Fruit fly (Drosophila melanogaster) whole organism, wandering third instar larva: ENCODE measurements around the gene Atg14.

Source experiments
- Abd-B ChIP-seq: fragments of >200 bp; optimal IDR thresholded peaks from 2 replicates; lab custom pipeline; 2017; ENCODE audit warnings: missing biosample characterization, missing genetic modification characterization
- CG32264 ChIP-seq: fragments of 200-800 bp; sonication (Bioruptor generic); optimal IDR thresholded peaks from 2 replicates; lab custom pipeline; 2016; ENCODE audit warnings: missing biosample characterization, missing genetic modification characterization
- CG9705 ChIP-seq: fragments of 200-800 bp; sonication (Bioruptor generic); optimal IDR thresholded peaks from 2 replicates; lab custom pipeline; 2018; ENCODE audit warnings: missing biosample characterization, mild to moderate bottlenecking, missing genetic modification characterization
- CrebA ChIP-seq: fragments of 200-800 bp; sonication (Bioruptor generic); optimal IDR thresholded peaks from 2 replicates; lab custom pipeline; 2016; ENCODE audit warnings: missing biosample characterization, mild to moderate bottlenecking, missing genetic modification characterization, borderline replicate concordance
- Dfd ChIP-seq: fragments of >200 bp; optimal IDR thresholded peaks from 2 replicates; lab custom pipeline; 2017; ENCODE audit warnings: missing biosample characterization, missing genetic modification characterization
- Dif ChIP-seq: fragments of 200-275, 200-300 bp; sonication (Bioruptor generic); optimal IDR thresholded peaks from 2 replicates; lab custom pipeline; 2018; ENCODE audit warnings: missing biosample characterization, missing genetic modification characterization; ENCODE audit not compliant: partially characterized antibody
- GATAd ChIP-seq: sonication (Bioruptor generic); optimal IDR thresholded peaks from 2 replicates; lab custom pipeline; 2016; ENCODE audit warnings: missing biosample characterization, missing genetic modification characterization
- HLH106 ChIP-seq: fragments of 200-800 bp; optimal IDR thresholded peaks from 3 replicates; lab custom pipeline; 2019; ENCODE audit warnings: missing biosample characterization, mild to moderate bottlenecking, missing genetic modification characterization, moderate library complexity
- Hnf4 ChIP-seq: fragments of 200-800 bp; sonication (Bioruptor generic); optimal IDR thresholded peaks from 2 replicates; lab custom pipeline; 2016; ENCODE audit warnings: missing biosample characterization, mild to moderate bottlenecking, missing genetic modification characterization
- Hr78 ChIP-seq: fragments of >200 bp; optimal IDR thresholded peaks from 2 replicates; lab custom pipeline; 2017; ENCODE audit warnings: missing biosample characterization, missing genetic modification characterization
- Hr83 ChIP-seq: fragments of 200-300 bp; sonication (Bioruptor generic); optimal IDR thresholded peaks from 2 replicates; lab custom pipeline; 2016; ENCODE audit warnings: missing biosample characterization, mild to moderate bottlenecking, missing genetic modification characterization, moderate library complexity; ENCODE audit not compliant: poor library complexity, severe bottlenecking
- Mio ChIP-seq: sonication (Bioruptor generic); optimal IDR thresholded peaks from 2 replicates; lab custom pipeline; 2016; ENCODE audit warnings: missing biosample characterization, missing genetic modification characterization
- Myc ChIP-seq: fragments of >200 bp; optimal IDR thresholded peaks from 2 replicates; lab custom pipeline; 2017
- N ChIP-seq: fragments of >200 bp; optimal IDR thresholded peaks from 2 replicates; lab custom pipeline; 2018; ENCODE audit warnings: missing biosample characterization, missing external identifiers, missing genetic modification characterization
- OdsH ChIP-seq: fragments of 200-800 bp; sonication (Bioruptor generic); optimal IDR thresholded peaks from 2 replicates; lab custom pipeline; 2016; ENCODE audit warnings: missing biosample characterization, mild to moderate bottlenecking, missing genetic modification characterization
- Rel ChIP-seq, 2 experiments: fragments of 200-800 bp; sonication (Bioruptor generic) in 1 of 2; optimal IDR thresholded peaks; 2 replicates in 1 of 2; 3 replicates in 1 of 2; lab custom pipeline; 2016 to 2019; ENCODE audit warnings: mild to moderate bottlenecking in 2 of 2, missing biosample characterization in 2 of 2, missing genetic modification characterization in 2 of 2, moderate library complexity in 1 of 2
- Sp1 ChIP-seq: fragments of 200-800 bp; sonication (Bioruptor generic); optimal IDR thresholded peaks from 3 replicates; lab custom pipeline; 2019; ENCODE audit warnings: missing biosample characterization, mild to moderate bottlenecking, missing genetic modification characterization, moderate library complexity
- Vsx2 ChIP-seq: fragments of 200-300, 225-300 bp; sonication (Bioruptor generic); optimal IDR thresholded peaks from 2 replicates; lab custom pipeline; 2018; ENCODE audit warnings: missing biosample characterization, missing genetic modification characterization; ENCODE audit not compliant: partially characterized antibody
- br ChIP-seq: fragments of 200-800 bp; sonication (Bioruptor generic); optimal IDR thresholded peaks from 2 replicates; lab custom pipeline; 2016; ENCODE audit warnings: missing biosample characterization, missing genetic modification characterization
- brk ChIP-seq: fragments of 200-800 bp; sonication (Bioruptor generic); optimal IDR thresholded peaks from 2 replicates; lab custom pipeline; 2016; ENCODE audit warnings: missing biosample characterization, mild to moderate bottlenecking, missing genetic modification characterization
- dl ChIP-seq, 2 experiments: fragments of 175-275, 200-275 bp in 1 of 2; fragments of 200-275 bp in 1 of 2; sonication (Bioruptor generic); optimal IDR thresholded peaks; lab custom pipeline; 2018; ENCODE audit warnings: mild to moderate bottlenecking in 2 of 2, missing biosample characterization in 2 of 2, missing genetic modification characterization in 2 of 2, moderate library complexity in 2 of 2; ENCODE audit not compliant: partially characterized antibody in 2 of 2, insufficient read depth in 1 of 2
- dsf ChIP-seq: sonication (Bioruptor generic); optimal IDR thresholded peaks from 2 replicates; lab custom pipeline; 2016; ENCODE audit warnings: missing biosample characterization, missing genetic modification characterization, borderline replicate concordance
- ey ChIP-seq: fragments of 200-800 bp; sonication (Bioruptor generic); optimal IDR thresholded peaks from 2 replicates; lab custom pipeline; 2016; ENCODE audit warnings: missing biosample characterization, missing genetic modification characterization
- foxo ChIP-seq, 2 experiments: fragments of 200-800 bp; sonication (Bioruptor generic); optimal IDR thresholded peaks; 2 replicates in 1 of 2; 3 replicates in 1 of 2; lab custom pipeline; 2016 to 2017; ENCODE audit warnings: missing biosample characterization in 2 of 2, missing genetic modification characterization in 2 of 2
- fru ChIP-seq: fragments of 200-800 bp; sonication (Bioruptor generic); optimal IDR thresholded peaks from 3 replicates; lab custom pipeline; 2016; ENCODE audit warnings: missing biosample characterization, mild to moderate bottlenecking, missing genetic modification characterization
- h ChIP-seq: fragments of 200-800 bp; sonication (Bioruptor generic); optimal IDR thresholded peaks from 3 replicates; lab custom pipeline; 2016; ENCODE audit warnings: missing biosample characterization, mild to moderate bottlenecking, missing genetic modification characterization
- lola ChIP-seq: fragments of >200 bp; optimal IDR thresholded peaks from 2 replicates; lab custom pipeline; 2017; ENCODE audit warnings: missing biosample characterization, missing genetic modification characterization
- pan ChIP-seq: fragments of >200 bp; optimal IDR thresholded peaks from 2 replicates; lab custom pipeline; 2017
- psq ChIP-seq: fragments of 200-800 bp; sonication (Bioruptor generic); optimal IDR thresholded peaks from 3 replicates; lab custom pipeline; 2017; ENCODE audit warnings: missing biosample characterization, mild to moderate bottlenecking, missing genetic modification characterization, moderate library complexity
- rgr ChIP-seq: fragments of 200-800 bp; sonication (Bioruptor generic); optimal IDR thresholded peaks from 3 replicates; lab custom pipeline; 2016; ENCODE audit warnings: missing biosample characterization, mild to moderate bottlenecking, missing genetic modification characterization
- sage ChIP-seq: fragments of 200-800 bp; sonication (Bioruptor generic); optimal IDR thresholded peaks from 2 replicates; lab custom pipeline; 2016; ENCODE audit warnings: missing biosample characterization, mild to moderate bottlenecking, missing genetic modification characterization
- sv ChIP-seq: fragments of 200-800 bp; sonication (Bioruptor generic); optimal IDR thresholded peaks from 3 replicates; lab custom pipeline; 2016; ENCODE audit warnings: missing biosample characterization, missing genetic modification characterization
- tai ChIP-seq: sonication (Bioruptor generic); optimal IDR thresholded peaks from 2 replicates; lab custom pipeline; 2016; ENCODE audit warnings: missing biosample characterization, missing genetic modification characterization
- usp ChIP-seq: fragments of >200 bp; optimal IDR thresholded peaks from 2 replicates; lab custom pipeline; 2017; ENCODE audit warnings: missing biosample characterization, missing genetic modification characterization

The Atg14 gene

DNA sequence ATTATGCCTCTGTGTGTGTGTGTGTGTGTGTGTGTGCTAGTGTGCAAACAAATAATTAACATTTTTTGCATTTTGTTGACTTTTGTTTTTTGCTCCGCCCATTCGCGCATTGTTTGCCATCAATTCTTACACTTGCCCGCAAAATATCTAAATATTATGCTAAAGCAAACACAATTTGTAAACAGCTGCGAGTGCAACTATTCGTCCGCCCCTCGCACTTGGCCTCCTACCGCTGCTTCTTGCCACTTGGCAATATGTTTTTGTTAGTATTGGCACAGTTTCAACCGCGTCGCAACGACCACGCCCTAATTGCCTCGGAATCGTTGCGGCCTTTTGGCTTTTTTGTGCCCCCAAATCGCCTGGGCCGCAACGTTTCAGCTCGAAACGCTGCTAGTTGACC, 38.6 kb upstream of the Atg14 start:
- TF ChIP-seq tai (GFP tag; lab: Kevin White, UChicago) (no peak), foxo (GFP tag; optimal IDR thresholded peaks at IDR 0.05; lab: Kevin White, UChicago) (no peak)

DNA sequence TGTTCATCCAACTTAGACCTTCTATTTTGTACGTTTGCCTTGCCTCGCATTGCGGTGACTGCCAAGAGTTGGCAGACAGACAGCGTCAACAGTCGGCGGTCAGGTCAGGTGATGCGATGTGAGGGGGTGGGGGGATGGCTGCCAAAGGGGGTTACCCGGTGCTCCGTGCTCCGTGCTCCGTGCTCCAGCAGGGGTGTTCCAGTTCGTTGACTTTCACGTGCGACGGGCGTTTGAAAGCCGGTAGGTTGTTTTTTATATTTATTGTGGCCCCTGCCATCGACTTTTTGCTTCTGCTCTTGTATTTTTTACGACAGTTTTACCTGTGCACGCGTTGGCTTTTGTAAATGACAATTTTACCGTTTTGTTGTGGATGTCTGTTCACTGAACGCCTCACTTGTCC, 34.2 kb upstream of the Atg14 start:
- TF ChIP-seq Vsx2 (GFP tag; lab: Kevin White, UChicago) (no peak), CG32264 (GFP tag; lab: Kevin White, UChicago) (no peak), Abd-B (GFP tag; lab: Kevin White, UChicago) (no peak), rgr (GFP tag; lab: Kevin White, UChicago) (no peak), ey (GFP tag; lab: Kevin White, UChicago) (no peak), Rel (GFP tag; optimal IDR thresholded peaks at IDR 0.05; lab: Kevin White, UChicago) (no peak), Rel (tag; optimal IDR thresholded peaks at IDR 0.05; lab: Kevin White, UChicago) (peak; percentile 49)

DNA sequence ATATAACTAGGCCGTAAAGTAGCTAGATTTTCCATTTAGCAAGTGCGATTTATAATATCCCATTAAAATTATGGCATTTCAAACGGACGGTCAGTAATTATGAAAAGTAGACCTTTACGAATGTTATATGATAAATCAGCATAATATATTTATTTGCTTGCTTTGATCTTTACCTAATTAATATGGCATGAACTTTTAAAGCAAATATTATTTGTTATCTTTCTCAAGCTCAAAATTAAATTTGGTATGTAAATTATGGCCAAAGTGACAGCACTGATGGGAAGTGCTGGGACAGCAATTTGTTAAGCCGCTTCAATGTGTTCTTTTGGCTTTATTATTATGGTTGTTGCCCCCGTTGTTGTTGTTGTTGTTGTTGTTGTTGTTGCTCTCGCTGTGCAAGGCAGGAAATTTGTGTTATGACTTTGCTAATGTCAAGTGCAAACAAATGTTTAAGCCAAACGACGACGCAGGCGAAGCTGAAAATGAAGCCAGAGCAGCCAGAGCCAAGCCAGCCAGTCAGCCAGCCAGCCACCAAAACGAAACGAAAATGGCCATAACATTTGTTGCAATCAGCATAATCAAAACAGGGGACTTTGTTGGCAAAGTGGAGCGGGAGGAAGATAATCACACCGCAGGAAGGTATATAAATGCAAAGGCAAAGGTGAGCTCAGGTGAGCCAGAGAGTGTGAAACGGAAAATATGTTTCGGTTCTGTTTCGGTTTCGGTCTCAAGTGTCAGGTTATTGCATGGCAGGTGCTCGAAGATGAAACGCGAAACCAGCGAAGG, 33.5 kb upstream of the Atg14 start:
- TF ChIP-seq usp (no peak), fru (GFP tag; lab: Kevin White, UChicago) (no peak), Hr78 (no peak), lola (GFP tag; lab: Kevin White, UChicago) (no peak), Sp1 (GFP tag; lab: Kevin White, UChicago) (no peak), Rel (GFP tag; optimal IDR thresholded peaks at IDR 0.05; lab: Kevin White, UChicago) (no peak), Rel (tag; optimal IDR thresholded peaks at IDR 0.05; lab: Kevin White, UChicago) (peak; percentile 53), Vsx2 (GFP tag; lab: Kevin White, UChicago) (peak; percentile 16), br (GFP tag; lab: Kevin White, UChicago) (no peak), HLH106 (no peak), psq (no peak), CrebA (GFP tag; lab: Kevin White, UChicago) (no peak), dsf (GFP tag; lab: Kevin White, UChicago) (no peak), Mio (no peak), N (GFP tag; lab: Kevin White, UChicago) (no peak), Dfd (GFP tag; lab: Kevin White, UChicago) (peak; percentile 9), Abd-B (GFP tag; lab: Kevin White, UChicago) (no peak), sv (no peak), GATAd (GFP tag; lab: Kevin White, UChicago) (no peak), rgr (GFP tag; lab: Kevin White, UChicago) (no peak), brk (GFP tag; lab: Kevin White, UChicago) (no peak), ey (GFP tag; lab: Kevin White, UChicago) (no peak), CG32264 (GFP tag; lab: Kevin White, UChicago) (no peak), h (GFP tag; lab: Kevin White, UChicago) (no peak), CG9705 (GFP tag; lab: Kevin White, UChicago) (no peak), Myc (lab: Kevin White, UChicago) (peak; percentile 39), dl (GFP tag; optimal IDR thresholded peaks at IDR 0.05; lab: Kevin White, UChicago; ENCODE audit: insufficient read depth in 1 of 2, partially characterized antibody in 2 of 2) (no peak), pan (no peak), Hr83 (GFP tag; lab: Kevin White, UChicago) (no peak), Hnf4 (GFP tag; lab: Kevin White, UChicago) (no peak)

DNA sequence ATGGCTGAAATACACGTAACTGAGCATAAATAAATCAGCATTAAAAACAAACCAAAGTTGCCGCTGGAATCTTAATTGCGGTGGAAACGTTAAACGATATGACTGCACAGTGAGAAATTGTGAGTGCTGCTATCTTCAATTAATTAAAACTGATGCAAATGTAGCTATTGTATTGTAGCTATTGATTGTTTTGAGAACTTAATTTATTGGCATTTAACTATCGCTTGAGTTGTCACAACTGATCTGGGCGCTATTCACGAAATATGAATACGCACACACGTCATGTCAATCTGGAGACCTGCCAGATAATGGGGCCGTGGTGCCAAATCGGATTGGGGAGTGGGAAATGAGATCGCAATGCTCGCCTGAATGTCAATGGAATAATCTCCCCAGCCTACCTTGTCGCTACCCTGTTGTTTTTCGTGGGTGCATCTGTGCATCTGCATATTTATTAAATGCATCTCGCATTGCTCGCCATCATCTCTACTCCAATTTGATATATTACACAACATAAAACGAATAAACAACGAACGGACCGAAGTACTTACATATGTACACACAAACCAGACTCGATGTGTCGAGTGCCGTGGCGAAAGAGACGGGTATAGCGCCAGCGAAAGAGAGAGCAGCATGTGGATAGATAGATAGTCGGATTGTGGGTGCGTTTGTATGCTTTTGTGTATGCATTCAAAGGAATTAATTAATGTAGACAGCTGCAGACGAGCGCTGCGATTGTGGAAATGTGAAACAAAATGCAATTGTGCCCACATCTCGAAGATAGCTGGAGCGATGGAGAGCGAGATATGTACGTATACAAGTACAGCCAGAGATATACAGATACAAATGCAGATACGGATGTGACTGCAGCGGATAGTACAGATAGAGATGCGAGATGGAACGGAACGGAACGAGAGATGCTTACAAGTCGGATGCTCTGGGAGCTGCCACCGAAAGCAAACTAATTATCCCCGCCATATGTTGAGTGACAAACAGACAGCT, 32.4 kb upstream of the Atg14 start:
- no peak for TF ChIP-seq psq
- TF ChIP-seq GATAd (GFP tag; lab: Kevin White, UChicago), result no peak
- TF ChIP-seq Sp1 (GFP tag; lab: Kevin White, UChicago), result no peak
- TF ChIP-seq OdsH (GFP tag; lab: Kevin White, UChicago), result no peak
- no peak for TF ChIP-seq Abd-B (GFP tag; lab: Kevin White, UChicago)
- peak; percentile 12 for TF ChIP-seq fru (GFP tag; lab: Kevin White, UChicago)
- no peak for TF ChIP-seq sage (GFP tag; lab: Kevin White, UChicago)
- TF ChIP-seq HLH106, result no peak
- TF ChIP-seq lola (GFP tag; lab: Kevin White, UChicago), result no peak
- TF ChIP-seq pan, result no peak
- TF ChIP-seq Dif, result no peak
- no peak for TF ChIP-seq ey (GFP tag; lab: Kevin White, UChicago)
- TF ChIP-seq Mio, result no peak
- TF ChIP-seq CG32264 (GFP tag; lab: Kevin White, UChicago), result no peak
- TF ChIP-seq Dfd (GFP tag; lab: Kevin White, UChicago), result no peak
- TF ChIP-seq tai (GFP tag; lab: Kevin White, UChicago), result no peak
- TF ChIP-seq dsf (GFP tag; lab: Kevin White, UChicago), result no peak
- no peak for TF ChIP-seq Hr83 (GFP tag; lab: Kevin White, UChicago)
- TF ChIP-seq rgr (GFP tag; lab: Kevin White, UChicago), result peak; percentile 17
- no peak for TF ChIP-seq Rel (GFP tag; optimal IDR thresholded peaks at IDR 0.05; lab: Kevin White, UChicago)
- TF ChIP-seq Rel (tag; optimal IDR thresholded peaks at IDR 0.05; lab: Kevin White, UChicago), result no peak
- no peak for TF ChIP-seq dl (GFP tag; optimal IDR thresholded peaks at IDR 0.05; lab: Kevin White, UChicago; ENCODE audit: insufficient read depth in 1 of 2, partially characterized antibody in 2 of 2)
- TF ChIP-seq foxo (GFP tag; optimal IDR thresholded peaks at IDR 0.05; lab: Kevin White, UChicago), result peak in 1 of 2 experiments; percentile 45
- no peak for TF ChIP-seq Myc (lab: Kevin White, UChicago)
